Worm (Caenorhabditis elegans): Measurements from ENCODE around the gene msp-53.
"Not testable (repeated sequence)": the region's sequence is repeated elsewhere in the genome, so short reads cannot be mapped to it uniquely, and the experiment has no call there.

msp-53 gene

ce11 chrIV:5037489-5037888 is 27.4 kb downstream of the msp-53 start, which contains the start of gene C09B9.1:
TSS of gene C09B9.1 (plus strand) at chrIV:5037789.
- no peak for TF ChIP-seq sea-1 (GFP tag; conservative IDR thresholded peaks at IDR 0.05)
- no peak for TF ChIP-seq flt-1 (GFP tag; IDR thresholded peaks at IDR 0.05)
- TF ChIP-seq ama-1 (optimal IDR thresholded peaks at IDR 0.05) = no peak

- TF ChIP-seq flt-1 (GFP tag; IDR thresholded peaks at IDR 0.05) (no peak), ceh-36 (tag; optimal IDR thresholded peaks at IDR 0.05) (no peak), tra-4 (tag; optimal IDR thresholded peaks at IDR 0.05) (no peak), hnd-1 (tag; optimal IDR thresholded peaks at IDR 0.05) (no peak), hmbx-1 (tag; optimal IDR thresholded peaks at IDR 0.05) (no peak)
Measured at ce11 chrIV:5033276-5033675, 31.6 kb downstream of the msp-53 start, which contains the start of gene C09B9.4. TSS of gene C09B9.4 (minus strand) at chrIV:5033376.

- TF ChIP-seq tbx-37 (GFP tag; conservative IDR thresholded peaks at IDR 0.05) (no peak), F13C5.2 (tag; optimal IDR thresholded peaks at IDR 0.05) (no peak), scrt-1 (GFP tag; IDR thresholded peaks at IDR 0.05) (no peak), ceh-13 (GFP tag; optimal IDR thresholded peaks at IDR 0.05) (no peak), ets-7 (tag; optimal IDR thresholded peaks at IDR 0.05) (no peak), sea-1 (GFP tag; conservative IDR thresholded peaks at IDR 0.05) (no peak), flt-1 (GFP tag; IDR thresholded peaks at IDR 0.05) (no peak), tra-4 (tag; optimal IDR thresholded peaks at IDR 0.05) (no peak), B0310.2 (tag; optimal IDR thresholded peaks at IDR 0.05) (no peak), hnd-1 (tag; optimal IDR thresholded peaks at IDR 0.05) (no peak), hmbx-1 (tag; optimal IDR thresholded peaks at IDR 0.05) (no peak), pes-1 (GFP tag; IDR thresholded peaks at IDR 0.05) (no peak), ceh-36 (tag; optimal IDR thresholded peaks at IDR 0.05) (no peak), ama-1 (optimal IDR thresholded peaks at IDR 0.05) (no peak)
Measured at ce11 chrIV:5031346-5031745, 33.5 kb downstream of the msp-53 start.

DNA sequence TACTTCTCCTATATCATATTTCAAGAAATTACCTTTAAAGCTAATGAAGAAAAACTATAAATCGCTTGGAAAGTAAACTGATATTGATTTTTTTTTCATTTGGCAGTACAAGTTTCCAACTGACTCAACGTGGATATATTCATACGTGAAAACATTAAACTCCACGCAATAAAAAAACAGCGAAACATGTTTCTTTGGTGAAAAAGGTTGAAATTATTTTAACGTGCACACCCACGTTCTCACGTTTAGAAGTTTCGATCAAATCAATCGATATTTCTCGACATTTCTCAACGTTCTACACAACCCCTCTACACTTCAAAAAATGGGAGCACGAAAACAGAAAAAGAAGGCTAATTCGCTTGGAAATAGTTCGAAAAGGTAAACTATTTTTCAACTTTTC is 35.9 kb downstream of the msp-53 start, which contains the start of the genes best-6 and C09B9.2:
best-6 (minus strand) TSS at position 101 of the 400 bp plus-strand sequence.
C09B9.2 (plus strand) TSS at position 314 of the 400 bp plus-strand sequence.
- TF ChIP-seq ceh-13 (GFP tag; optimal IDR thresholded peaks at IDR 0.05) = no peak

DNA sequence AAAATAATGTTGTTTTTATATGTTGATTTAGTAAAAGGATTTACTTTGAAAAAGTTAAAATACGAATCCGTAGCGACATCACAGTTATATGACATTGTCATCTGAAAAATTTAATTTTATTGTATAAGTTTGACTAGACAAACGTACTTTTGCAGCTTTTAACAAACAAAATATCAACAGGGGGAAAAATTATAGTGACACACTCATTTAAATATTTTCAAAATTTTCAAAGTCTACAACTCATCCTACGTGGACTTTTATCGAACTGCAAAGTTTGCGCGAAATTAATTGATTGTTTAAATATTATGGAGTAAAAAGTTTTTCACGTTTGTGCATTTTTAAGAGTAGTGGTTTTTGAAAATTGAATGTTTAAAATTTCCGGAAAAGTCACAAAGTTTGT is 39.2 kb downstream of the msp-53 start, which contains the start of gene C09B9.85:
C09B9.85 (minus strand) TSS at position 101 of the 400 bp plus-strand sequence.
- TF ChIP-seq hmg-4 (GFP tag; optimal IDR thresholded peaks at IDR 0.05) (no peak), hmbx-1 (tag; optimal IDR thresholded peaks at IDR 0.05) (no peak), tbx-11 (GFP tag; IDR thresholded peaks at IDR 0.05) (no peak), pes-1 (GFP tag; IDR thresholded peaks at IDR 0.05) (no peak), ceh-36 (tag; optimal IDR thresholded peaks at IDR 0.05) (no peak), flt-1 (GFP tag; IDR thresholded peaks at IDR 0.05) (no peak), B0310.2 (tag; optimal IDR thresholded peaks at IDR 0.05) (no peak)

ce11 chrIV:5020533-5020932 is 44.3 kb downstream of the msp-53 start, which contains the start of gene T28H11.8:
TSS of gene T28H11.8 (minus strand) at chrIV:5020633.
- TF ChIP-seq scrt-1 (GFP tag; IDR thresholded peaks at IDR 0.05) = no peak
- TF ChIP-seq F13C5.2 (tag; optimal IDR thresholded peaks at IDR 0.05) = no peak
- no peak for TF ChIP-seq sea-1 (GFP tag; conservative IDR thresholded peaks at IDR 0.05)
- no peak for TF ChIP-seq ets-7 (tag; optimal IDR thresholded peaks at IDR 0.05)
- no peak for TF ChIP-seq tra-4 (tag; optimal IDR thresholded peaks at IDR 0.05)
- TF ChIP-seq ceh-13 (GFP tag; optimal IDR thresholded peaks at IDR 0.05) = no peak
- no peak for TF ChIP-seq hmg-4 (GFP tag; optimal IDR thresholded peaks at IDR 0.05)

DNA sequence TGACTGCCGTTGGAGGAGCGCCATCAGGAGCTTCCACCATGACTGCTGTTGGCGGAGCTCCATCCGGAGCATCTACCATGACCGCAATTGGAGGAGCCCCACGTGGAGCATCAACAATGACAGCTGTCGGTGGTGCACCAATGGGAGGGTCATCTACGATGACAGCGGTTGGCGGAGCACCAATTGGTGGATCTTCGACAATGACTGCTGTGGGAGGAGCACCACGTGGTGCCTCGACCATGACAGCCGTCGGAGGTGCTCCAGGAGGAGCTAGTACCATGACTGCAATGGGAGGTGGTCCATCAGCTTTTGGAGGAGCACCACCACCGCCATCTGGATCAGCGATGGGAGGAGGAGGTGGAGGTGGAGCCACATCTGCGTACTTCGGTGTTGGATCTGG is 47.8 kb downstream of the msp-53 start, which contains the start of gene T28H11.7:
T28H11.7 (minus strand) TSS at position 101 of the 400 bp plus-strand sequence.
- TF ChIP-seq ceh-36 (tag; optimal IDR thresholded peaks at IDR 0.05); tra-4 (tag; optimal IDR thresholded peaks at IDR 0.05); scrt-1 (GFP tag; IDR thresholded peaks at IDR 0.05): not testable (repeated sequence)

- TF ChIP-seq pes-1 (GFP tag; IDR thresholded peaks at IDR 0.05); B0310.2 (tag; optimal IDR thresholded peaks at IDR 0.05); tbx-37 (GFP tag; conservative IDR thresholded peaks at IDR 0.05): not testable (repeated sequence)
Measured at ce11 chrIV:5016461-5016860, 48.4 kb downstream of the msp-53 start, which contains the start of gene ssq-4. TSS of gene ssq-4 (plus strand) at chrIV:5016479.
